Worm (Caenorhabditis elegans): ENCODE data around the gene F10C1.9.

The F10C1.9 gene

ce11 chrII:5781935-5782921 is 37.1 kb upstream of the F10C1.9 start, which contains the start of gene K05F1.6 (continued):
- TF ChIP-seq snpc-4 (GFP tag; optimal IDR thresholded peaks at IDR 0.05) (peak; percentile 55), snpc-4 (tag; optimal IDR thresholded peaks at IDR 0.05) (peak in 3 of 4 experiments; percentile 76 to 81 (median 77)), bed-1 (GFP tag; IDR thresholded peaks at IDR 0.05) (no peak), egl-18 (GFP tag; IDR thresholded peaks at IDR 0.05) (no peak; the same call in 1 of the 2 replicates), lsy-27 (tag; optimal IDR thresholded peaks at IDR 0.05; ENCODE audit: borderline replicate concordance, insufficient read depth) (peak; percentile 90), hrde-1 (tag; optimal IDR thresholded peaks at IDR 0.05; ENCODE audit: borderline replicate concordance) (peak; percentile 90), C17E4.6 (GFP tag; IDR thresholded peaks at IDR 0.05) (0 out of 2 replicates have a peak, but pooled peaks have one; percentile 62), B0035.1 (tag; optimal IDR thresholded peaks at IDR 0.05) (peak; percentile 72), ceh-40 (GFP tag; IDR thresholded peaks at IDR 0.05) (0 out of 2 replicates have a peak, but pooled peaks have one; percentile 34), ztf-18 (tag; optimal IDR thresholded peaks at IDR 0.05) (peak; percentile 81)

- no peak for TF ChIP-seq sptf-2 (GFP tag; optimal IDR thresholded peaks at IDR 0.05)
- no peak for TF ChIP-seq hmg-20 (GFP tag; IDR thresholded peaks at IDR 0.05)
- TF ChIP-seq lin-54 (GFP tag; optimal IDR thresholded peaks at IDR 0.05): no peak
- TF ChIP-seq ceh-100 (GFP tag; IDR thresholded peaks at IDR 0.05): no peak
- TF ChIP-seq chd-7 (tag; optimal IDR thresholded peaks at IDR 0.05): no peak
- TF ChIP-seq tbp1 (GFP tag; optimal IDR thresholded peaks at IDR 0.05): no peak
- peak; percentile 7 for TF ChIP-seq ceh-27 (GFP tag; optimal IDR thresholded peaks at IDR 0.05)
- TF ChIP-seq mel-28 (tag; optimal IDR thresholded peaks at IDR 0.05; ENCODE audit: borderline replicate concordance): no peak
- TF ChIP-seq F52B5.7 (tag; optimal IDR thresholded peaks at IDR 0.05): no peak
- no peak for TF ChIP-seq ztf-25 (GFP tag; IDR thresholded peaks at IDR 0.05)
- TF ChIP-seq unc-62 (GFP tag; optimal IDR thresholded peaks at IDR 0.05): no peak
- TF ChIP-seq ztf-18 (tag; optimal IDR thresholded peaks at IDR 0.05): no peak
- TF ChIP-seq hmg-1.2 (GFP tag; IDR thresholded peaks at IDR 0.05): peak; percentile 50; the same call in 1 of the 2 replicates
- no peak for TF ChIP-seq T07F8.4 (tag; optimal IDR thresholded peaks at IDR 0.05)
- no peak for TF ChIP-seq C17E4.6 (GFP tag; IDR thresholded peaks at IDR 0.05)
These were observed 34.8 kb upstream of the F10C1.9 start for ce11 chrII:5779866-5780265.

ce11 chrII:5777372-5777771 is 32.3 kb upstream of the F10C1.9 start:
- TF ChIP-seq madf-8 (GFP tag; conservative IDR thresholded peaks at IDR 0.05) (no peak), lin-35 (GFP tag; optimal IDR thresholded peaks at IDR 0.05) (no peak), let-526 (GFP tag; IDR thresholded peaks at IDR 0.05) (no peak), snpc-3.4 (tag; optimal IDR thresholded peaks at IDR 0.05) (no peak), hmg-20 (GFP tag; IDR thresholded peaks at IDR 0.05) (no peak), dpff-1 (tag; optimal IDR thresholded peaks at IDR 0.05) (no peak), hsf-1 (GFP tag; IDR thresholded peaks at IDR 0.05) (no peak), Y95B8A.8 (GFP tag; IDR thresholded peaks at IDR 0.05) (no peak), snpc-4 (GFP tag; optimal IDR thresholded peaks at IDR 0.05) (no peak), snpc-4 (tag; optimal IDR thresholded peaks at IDR 0.05) (no peak), sea-2 (GFP tag; IDR thresholded peaks at IDR 0.05) (no peak), ztf-22 (GFP tag; optimal IDR thresholded peaks at IDR 0.05) (no peak), xnd-1 (tag; optimal IDR thresholded peaks at IDR 0.05) (no peak), ztf-3 (GFP tag; optimal IDR thresholded peaks at IDR 0.05) (no peak), lin-26 (GFP tag; IDR thresholded peaks at IDR 0.05) (no peak), lir-1 (GFP tag; conservative IDR thresholded peaks at IDR 0.05) (no peak), pbrm-1 (GFP tag; IDR thresholded peaks at IDR 0.05) (no peak), mes-4 (tag; optimal IDR thresholded peaks at IDR 0.05) (no peak), F37B4.10 (GFP tag; IDR thresholded peaks at IDR 0.05) (no peak), mcd-1 (GFP tag; IDR thresholded peaks at IDR 0.05) (no peak), lsl-1 (GFP tag; optimal IDR thresholded peaks at IDR 0.05) (no peak)
